Fruit fly (Drosophila melanogaster) Kc167 (cell line): Measurements from ENCODE around the gene Nopp140.

Source experiments
- Myc ChIP-seq: fragments of >200 bp; optimal IDR thresholded peaks from 2 replicates; lab custom pipeline; 2017; ENCODE audit warnings: missing external identifiers
- Sin3A ChIP-seq: fragments of >200 bp; optimal IDR thresholded peaks from 2 replicates; lab custom pipeline; 2018; ENCODE audit warnings: missing external identifiers
- h ChIP-seq: fragments of >200 bp; optimal IDR thresholded peaks from 3 replicates; lab custom pipeline; 2018; ENCODE audit warnings: missing external identifiers
- insv ChIP-seq: fragments of >200 bp; optimal IDR thresholded peaks from 3 replicates; lab custom pipeline; 2018; ENCODE audit warnings: missing external identifiers
- psq ChIP-seq: fragments of >200 bp; optimal IDR thresholded peaks from 2 replicates; lab custom pipeline; 2017; ENCODE audit warnings: missing external identifiers
- ttk ChIP-seq: sonication (Bioruptor generic); optimal IDR thresholded peaks from 2 replicates; lab custom pipeline; 2017; ENCODE audit warnings: missing external identifiers

Gene Nopp140

DNA sequence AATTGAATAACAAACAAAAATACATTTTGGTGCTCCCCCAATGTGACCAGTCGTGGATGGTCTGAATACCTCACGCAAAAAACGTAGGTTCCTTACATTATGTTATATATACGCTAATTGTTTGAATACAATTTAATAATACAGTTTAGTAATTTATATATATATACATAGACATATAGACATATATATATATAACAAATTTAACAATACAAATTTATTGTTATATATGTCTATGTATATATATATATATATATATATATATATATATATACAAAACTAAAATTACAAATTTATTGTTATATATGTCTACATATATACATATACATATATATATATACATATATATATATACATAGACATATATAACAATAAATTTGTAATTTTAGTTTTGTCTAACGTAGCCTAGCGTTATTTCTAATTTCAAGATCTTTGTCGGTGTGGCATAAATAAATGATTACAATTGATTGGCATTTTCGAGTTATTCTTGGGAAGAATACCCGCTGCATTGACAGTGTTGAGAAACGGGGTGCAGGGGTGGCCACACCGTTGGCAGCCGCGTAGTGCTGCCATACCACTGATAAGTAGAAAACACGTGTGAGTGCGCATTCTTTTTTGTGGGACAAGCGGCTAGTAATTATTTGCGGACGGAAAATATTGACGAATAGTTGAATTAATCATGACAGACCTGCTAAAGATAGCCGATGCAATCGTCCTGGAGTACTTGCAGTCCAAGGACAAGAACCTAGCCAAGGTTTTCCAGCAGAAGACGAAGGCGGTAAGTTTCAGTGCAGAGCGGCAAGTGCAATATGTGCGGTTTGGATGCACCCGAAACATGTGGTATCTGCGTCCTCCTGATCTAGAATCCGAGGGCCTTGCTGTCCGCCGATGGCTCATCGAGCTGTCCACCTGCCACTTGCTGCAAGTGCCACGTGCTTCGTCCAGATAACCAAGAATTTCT, at the start of gene Nopp140, which contains the start of gene CG7148:
Gene Nopp140, plus strand, starts transcription at position 572 of the 958 bp plus-strand sequence.
Gene CG7148, minus strand, starts transcription at position 51 of the 958 bp plus-strand sequence.
- TF ChIP-seq h (lab: Kevin White, UChicago) (no peak), Myc (no peak), insv (lab: Kevin White, UChicago) (no peak), ttk (lab: Kevin White, UChicago) (no peak), psq (lab: Kevin White, UChicago) (no peak), Sin3A (lab: Kevin White, UChicago) (no peak)

DNA sequence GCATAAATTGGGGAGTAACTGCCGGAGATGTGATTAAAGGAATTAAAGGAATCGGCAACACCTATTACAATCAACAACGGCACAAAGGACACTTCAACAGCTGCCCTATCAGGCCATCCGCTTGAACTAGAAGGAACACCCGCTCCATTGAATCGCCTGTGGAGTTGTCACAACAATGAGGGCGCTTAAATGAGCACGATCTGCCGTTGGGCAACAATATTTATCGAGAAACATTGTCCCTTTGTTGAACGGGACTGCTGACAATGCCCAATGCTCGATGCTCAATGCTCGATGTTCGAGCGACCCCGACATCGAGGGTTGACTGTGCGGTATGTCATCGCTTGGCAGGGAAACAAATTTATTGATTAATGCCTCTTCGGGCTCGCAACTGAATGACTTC, 44.7 kb upstream of the Nopp140 start:
- TF ChIP-seq h (lab: Kevin White, UChicago) (no peak), insv (lab: Kevin White, UChicago) (no peak), ttk (lab: Kevin White, UChicago) (no peak), Myc (no peak), psq (lab: Kevin White, UChicago) (no peak), Sin3A (lab: Kevin White, UChicago) (no peak)

DNA sequence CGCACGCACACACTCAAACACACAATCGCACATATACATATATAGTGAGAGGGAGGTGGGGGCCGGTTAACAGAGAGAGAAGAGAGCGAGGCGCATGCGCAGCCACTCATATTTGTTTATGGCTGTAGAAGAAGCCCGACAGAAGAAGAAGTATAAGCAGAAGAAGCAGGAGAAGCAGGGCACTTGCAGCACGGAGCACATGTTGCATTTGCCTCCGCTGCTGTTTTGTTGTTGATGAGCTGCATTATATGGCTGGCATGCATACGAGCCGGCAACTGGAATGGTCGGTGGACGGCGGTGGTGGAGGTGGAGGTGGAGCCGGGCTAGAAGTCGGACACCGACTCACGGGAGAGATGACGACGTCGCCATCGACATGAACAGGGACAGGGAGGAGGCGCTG, 32.1 kb upstream of the Nopp140 start:
- TF ChIP-seq insv (lab: Kevin White, UChicago) = no peak
- TF ChIP-seq Myc = no peak
- TF ChIP-seq psq (lab: Kevin White, UChicago) = no peak
- TF ChIP-seq ttk (lab: Kevin White, UChicago) = no peak
- TF ChIP-seq Sin3A (lab: Kevin White, UChicago) = no peak
- no peak for TF ChIP-seq h (lab: Kevin White, UChicago)

DNA sequence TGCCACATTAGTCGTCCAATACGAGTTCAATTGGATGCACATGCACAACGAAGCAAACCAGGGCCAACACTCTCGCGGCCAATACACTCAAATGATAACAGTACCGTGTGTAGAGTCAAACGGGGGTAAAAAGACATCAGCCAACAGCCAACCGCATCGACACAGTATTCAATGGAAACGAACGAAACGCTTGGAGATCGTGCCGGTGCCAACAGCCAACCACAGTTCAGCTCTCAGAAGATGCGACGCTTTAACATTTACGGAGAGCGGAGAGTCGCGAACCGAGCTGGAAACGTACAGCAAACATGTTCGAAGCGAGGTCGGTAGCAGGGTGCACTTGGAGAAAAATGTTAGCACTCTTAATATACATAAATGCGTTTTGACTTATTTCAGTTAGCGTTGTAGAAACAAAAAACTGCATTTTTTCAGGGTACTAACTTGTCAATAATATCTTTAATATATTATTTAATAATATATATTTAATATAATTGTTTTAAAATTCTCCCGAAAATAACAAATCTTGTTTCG, 24.5 kb upstream of the Nopp140 start:
- TF ChIP-seq Myc (no peak), Sin3A (lab: Kevin White, UChicago) (no peak)

DNA sequence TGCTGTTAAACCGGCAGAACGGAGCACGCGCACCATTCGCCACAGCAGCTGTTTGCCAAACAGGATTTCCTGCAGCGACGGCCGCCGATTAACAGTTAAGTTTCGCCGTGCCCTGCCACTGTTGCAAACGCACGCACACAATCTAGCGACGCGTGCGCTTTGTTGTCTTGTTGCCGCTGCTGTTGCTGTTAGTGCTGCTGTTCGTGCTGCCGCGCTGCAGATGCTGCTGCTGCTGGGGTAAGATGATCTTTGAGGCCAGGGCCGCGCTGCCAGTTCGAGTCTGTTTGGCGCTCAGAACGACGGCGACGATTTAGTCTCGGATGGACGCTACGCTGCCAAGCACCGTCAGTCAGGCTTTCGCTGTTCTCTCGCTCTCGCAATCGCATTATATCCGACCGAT, 24.0 kb upstream of the Nopp140 start, which contains the start of gene eg:
Gene eg, plus strand, starts transcription at position 136 of the 400 bp plus-strand sequence.
- no peak for TF ChIP-seq h (lab: Kevin White, UChicago)
- no peak for TF ChIP-seq psq (lab: Kevin White, UChicago)
- TF ChIP-seq insv (lab: Kevin White, UChicago) = no peak
- TF ChIP-seq Sin3A (lab: Kevin White, UChicago) = no peak
- TF ChIP-seq ttk (lab: Kevin White, UChicago) = no peak
- no peak for TF ChIP-seq Myc

- no peak for TF ChIP-seq Myc
- TF ChIP-seq ttk (lab: Kevin White, UChicago) = no peak
- TF ChIP-seq insv (lab: Kevin White, UChicago) = no peak
- TF ChIP-seq h (lab: Kevin White, UChicago) = no peak
- no peak for TF ChIP-seq psq (lab: Kevin White, UChicago)
- TF ChIP-seq Sin3A (lab: Kevin White, UChicago) = no peak
Observed at dm6 chr3L:21813598-21813997, 19.0 kb upstream of the Nopp140 start, which contains the start of gene CG43895. CG43895 (minus strand) TSS chr3L:21813698.

- TF ChIP-seq Sin3A (lab: Kevin White, UChicago) = no peak
- TF ChIP-seq psq (lab: Kevin White, UChicago) = no peak
- no peak for TF ChIP-seq h (lab: Kevin White, UChicago)
- no peak for TF ChIP-seq insv (lab: Kevin White, UChicago)
- TF ChIP-seq ttk (lab: Kevin White, UChicago) = no peak
- TF ChIP-seq Myc = no peak
Observed at dm6 chr3L:21818701-21819100, 13.9 kb upstream of the Nopp140 start.

dm6 chr3L:21819497-21819896, 13.1 kb upstream of the Nopp140 start:
- TF ChIP-seq ttk (lab: Kevin White, UChicago) = no peak

dm6 chr3L:21821780-21822179, 10.8 kb upstream of the Nopp140 start, which contains the start of gene CycH:
CycH (plus strand) TSS chr3L:21821997.
- TF ChIP-seq Myc (no peak), insv (lab: Kevin White, UChicago) (no peak), psq (lab: Kevin White, UChicago) (no peak), h (lab: Kevin White, UChicago) (no peak), ttk (lab: Kevin White, UChicago) (no peak), Sin3A (lab: Kevin White, UChicago) (no peak)

- TF ChIP-seq ttk (lab: Kevin White, UChicago) (no peak), h (lab: Kevin White, UChicago) (no peak), psq (lab: Kevin White, UChicago) (no peak), Sin3A (lab: Kevin White, UChicago) (no peak), insv (lab: Kevin White, UChicago) (no peak)
Observed at dm6 chr3L:21823236-21823635, 9.3 kb upstream of the Nopp140 start, which contains the start of gene CG7407. CG7407 (plus strand) TSS chr3L:21823461.

dm6 chr3L:21824725-21825353, 7.7 kb upstream of the Nopp140 start, which contains the start of gene eIF2A:
eIF2A (plus strand) TSS chr3L:21824740.
- TF ChIP-seq Sin3A (lab: Kevin White, UChicago) = no peak
